Fruit fly (Drosophila melanogaster): ENCODE results near the gene Acsx2.

Gene Acsx2

DNA sequence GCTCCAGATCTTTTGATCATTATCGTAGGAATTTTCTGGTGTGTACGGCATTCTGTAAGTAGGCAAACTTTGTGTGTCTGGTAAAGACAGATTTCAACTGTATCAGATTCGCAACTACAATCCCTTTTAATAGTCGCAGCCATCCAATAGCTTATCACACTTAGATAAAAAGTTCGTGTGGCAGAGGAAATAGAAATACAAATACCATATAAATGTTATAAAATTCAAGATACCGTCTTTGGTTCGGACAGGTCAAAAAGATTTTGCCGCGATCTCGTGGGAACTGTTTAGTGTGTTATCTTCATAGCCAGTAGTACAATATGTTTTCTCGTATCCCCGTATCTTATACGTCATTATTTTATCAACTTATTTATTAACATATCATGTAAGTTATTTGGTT, 1.4 kb upstream of the Acsx2 start, which contains the start of gene Acsx1R:
Gene Acsx1R, minus strand, starts transcription at position 101 of the 400 bp plus-strand sequence.
- TF ChIP-seq CG15710 (tag; optimal IDR thresholded peaks at IDR 0.05) (no peak), Ets98B (GFP tag; IDR thresholded peaks at IDR 0.05) (no peak), EcR (GFP tag; optimal IDR thresholded peaks at IDR 0.05) (no peak), fd96Ca (GFP tag; IDR thresholded peaks at IDR 0.05) (no peak), Snoo (tag; optimal IDR thresholded peaks at IDR 0.05) (no peak), D1 (tag; optimal IDR thresholded peaks at IDR 0.05) (no peak), rn (GFP tag; IDR thresholded peaks at IDR 0.05) (no peak), CG32121 (GFP tag; IDR thresholded peaks at IDR 0.05) (no peak), CG12605 (GFP tag; IDR thresholded peaks at IDR 0.05) (no peak)

- TF ChIP-seq CG14655 (GFP tag; optimal IDR thresholded peaks at IDR 0.05), result no peak
- TF ChIP-seq Pif1A (GFP tag; optimal IDR thresholded peaks at IDR 0.05), result no peak
- TF ChIP-seq CG17806 (tag; optimal IDR thresholded peaks at IDR 0.05), result no peak
- TF ChIP-seq CG8301 (tag; optimal IDR thresholded peaks at IDR 0.05), result no peak
- TF ChIP-seq CG9948 (tag; optimal IDR thresholded peaks at IDR 0.05), result no peak
- no peak for TF ChIP-seq Snoo (tag; optimal IDR thresholded peaks at IDR 0.05)
- no peak for TF ChIP-seq CG32121 (GFP tag; IDR thresholded peaks at IDR 0.05)
- no peak for TF ChIP-seq CG34367 (tag; optimal IDR thresholded peaks at IDR 0.05)
- TF ChIP-seq CG13204 (GFP tag; optimal IDR thresholded peaks at IDR 0.05), result no peak
- no peak for TF ChIP-seq CG4496 (GFP tag; IDR thresholded peaks at IDR 0.05)
- TF ChIP-seq CG10348 (GFP tag; IDR thresholded peaks at IDR 0.05), result no peak
- TF ChIP-seq CG15710 (tag; optimal IDR thresholded peaks at IDR 0.05), result no peak
- TF ChIP-seq EcR (GFP tag; optimal IDR thresholded peaks at IDR 0.05), result no peak
- TF ChIP-seq rn (GFP tag; IDR thresholded peaks at IDR 0.05), result no peak
- no peak for TF ChIP-seq D1 (tag; optimal IDR thresholded peaks at IDR 0.05)
- TF ChIP-seq CG12605 (GFP tag; IDR thresholded peaks at IDR 0.05), result no peak
These were observed 2.4 kb downstream of the Acsx2 start, which contains the start of gene Acsx3 for dm6 chr3R:19780946-19781345. Acsx3 (plus strand) TSS chr3R:19781246.

dm6 chr3R:19783290-19783689, 4.7 kb downstream of the Acsx2 start, which contains the start of gene Acsx4:
Acsx4 (plus strand) TSS chr3R:19783522.
- TF ChIP-seq CG32121 (GFP tag; IDR thresholded peaks at IDR 0.05) (no peak), CG10348 (GFP tag; IDR thresholded peaks at IDR 0.05) (no peak), gl (tag; optimal IDR thresholded peaks at IDR 0.05) (no peak), rn (GFP tag; IDR thresholded peaks at IDR 0.05) (no peak), CG34367 (tag; optimal IDR thresholded peaks at IDR 0.05) (no peak), Snoo (tag; optimal IDR thresholded peaks at IDR 0.05) (no peak), Pif1B (GFP tag; optimal IDR thresholded peaks at IDR 0.05) (no peak), CG15710 (tag; optimal IDR thresholded peaks at IDR 0.05) (no peak), CG13204 (GFP tag; optimal IDR thresholded peaks at IDR 0.05) (no peak), CG12605 (GFP tag; IDR thresholded peaks at IDR 0.05) (no peak), CG14655 (GFP tag; optimal IDR thresholded peaks at IDR 0.05) (no peak), CG8301 (tag; optimal IDR thresholded peaks at IDR 0.05) (no peak), CG4496 (GFP tag; IDR thresholded peaks at IDR 0.05) (no peak), fd96Ca (GFP tag; IDR thresholded peaks at IDR 0.05) (no peak), EcR (GFP tag; optimal IDR thresholded peaks at IDR 0.05) (no peak), Pif1A (GFP tag; optimal IDR thresholded peaks at IDR 0.05) (no peak), CG9948 (tag; optimal IDR thresholded peaks at IDR 0.05) (no peak), CG8159 (tag; optimal IDR thresholded peaks at IDR 0.05) (no peak), CG17806 (tag; optimal IDR thresholded peaks at IDR 0.05) (no peak)

dm6 chr3R:19785451-19785850, 6.9 kb downstream of the Acsx2 start:
- no peak for TF ChIP-seq gl (tag; optimal IDR thresholded peaks at IDR 0.05)
- TF ChIP-seq CG34367 (tag; optimal IDR thresholded peaks at IDR 0.05), result no peak
- TF ChIP-seq CG9948 (tag; optimal IDR thresholded peaks at IDR 0.05), result no peak
- no peak for TF ChIP-seq CG8159 (tag; optimal IDR thresholded peaks at IDR 0.05)
- no peak for TF ChIP-seq CG14655 (GFP tag; optimal IDR thresholded peaks at IDR 0.05)
- TF ChIP-seq CG15710 (tag; optimal IDR thresholded peaks at IDR 0.05), result no peak
- TF ChIP-seq fd96Ca (GFP tag; IDR thresholded peaks at IDR 0.05), result no peak
- TF ChIP-seq CG13204 (GFP tag; optimal IDR thresholded peaks at IDR 0.05), result no peak
- TF ChIP-seq CG10348 (GFP tag; IDR thresholded peaks at IDR 0.05), result no peak
- no peak for TF ChIP-seq rn (GFP tag; IDR thresholded peaks at IDR 0.05)
- no peak for TF ChIP-seq EcR (GFP tag; optimal IDR thresholded peaks at IDR 0.05)
- no peak for TF ChIP-seq CG17806 (tag; optimal IDR thresholded peaks at IDR 0.05)
- TF ChIP-seq CG32121 (GFP tag; IDR thresholded peaks at IDR 0.05), result no peak
- TF ChIP-seq Snoo (tag; optimal IDR thresholded peaks at IDR 0.05), result no peak
- TF ChIP-seq Ets98B (GFP tag; IDR thresholded peaks at IDR 0.05), result no peak
- no peak for TF ChIP-seq CG8301 (tag; optimal IDR thresholded peaks at IDR 0.05)
- no peak for TF ChIP-seq Pif1A (GFP tag; optimal IDR thresholded peaks at IDR 0.05)
- no peak for TF ChIP-seq CG12605 (GFP tag; IDR thresholded peaks at IDR 0.05)
- no peak for TF ChIP-seq Pif1B (GFP tag; optimal IDR thresholded peaks at IDR 0.05)
- TF ChIP-seq D1 (tag; optimal IDR thresholded peaks at IDR 0.05), result no peak

DNA sequence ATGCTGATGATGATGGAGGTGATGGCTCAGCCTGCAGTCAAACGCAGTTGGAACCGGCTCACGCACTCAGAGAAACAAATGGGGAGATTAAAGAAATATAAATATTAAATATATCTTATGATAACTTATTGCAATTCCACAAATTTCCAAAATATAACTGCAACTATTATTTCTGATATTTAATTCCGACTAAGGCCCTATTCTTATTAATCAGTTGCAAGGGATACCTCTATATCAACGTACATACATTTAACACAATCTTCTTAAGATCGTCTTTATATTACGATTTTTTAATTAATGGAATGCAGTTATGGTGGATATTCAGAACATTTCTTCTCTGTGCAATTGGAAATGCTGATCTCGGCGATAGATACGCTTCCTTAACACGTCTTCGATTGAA, 10.2 kb downstream of the Acsx2 start:
- TF ChIP-seq gl (tag; optimal IDR thresholded peaks at IDR 0.05) (no peak), Snoo (tag; optimal IDR thresholded peaks at IDR 0.05) (no peak), CG8301 (tag; optimal IDR thresholded peaks at IDR 0.05) (peak; percentile 77), CG4496 (GFP tag; IDR thresholded peaks at IDR 0.05) (0 out of 3 replicates have a peak, but pooled peaks have one; percentile 18), CG17806 (tag; optimal IDR thresholded peaks at IDR 0.05) (no peak), Ets98B (GFP tag; IDR thresholded peaks at IDR 0.05) (no peak), CG32121 (GFP tag; IDR thresholded peaks at IDR 0.05) (no peak), CG14655 (GFP tag; optimal IDR thresholded peaks at IDR 0.05) (peak; percentile 80), CG9948 (tag; optimal IDR thresholded peaks at IDR 0.05) (no peak), CG10348 (GFP tag; IDR thresholded peaks at IDR 0.05) (no peak)
